Worm (Caenorhabditis elegans): Measurements from ENCODE around the gene idpp-6.

Gene idpp-6

DNA sequence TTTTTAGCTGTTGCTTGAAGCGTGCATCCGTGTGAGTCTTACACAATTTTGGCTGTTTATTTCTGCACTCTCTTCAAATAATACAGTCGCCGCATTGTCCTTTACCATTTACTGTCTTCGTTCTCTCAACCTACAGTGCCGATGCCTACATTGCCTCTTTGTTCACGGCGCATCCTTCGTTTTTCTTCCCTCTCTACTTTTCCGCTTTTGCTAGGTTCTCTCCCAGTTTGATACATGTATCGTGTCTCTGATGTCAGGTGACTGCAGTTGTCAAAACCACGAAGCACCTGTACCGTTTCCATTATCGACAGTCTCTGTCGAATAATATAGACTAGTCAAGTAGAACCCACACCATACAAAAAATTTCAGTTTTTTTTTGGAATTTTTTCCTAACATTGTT lies 25.7 kb downstream of the idpp-6 start (continued):
- TF ChIP-seq sup-37 (GFP tag; optimal IDR thresholded peaks at IDR 0.05) (no peak), lin-15B (tag; optimal IDR thresholded peaks at IDR 0.05) (no peak), nhr-19 (GFP tag; conservative IDR thresholded peaks at IDR 0.05) (peak; percentile 35), elt-2 (tag; optimal IDR thresholded peaks at IDR 0.05) (peak; percentile 37), dsc-1 (tag; optimal IDR thresholded peaks at IDR 0.05) (no peak), ets-5 (GFP tag; IDR thresholded peaks at IDR 0.05) (no peak), nhr-84 (tag; optimal IDR thresholded peaks at IDR 0.05) (no peak), Y116A8C.19 (tag; optimal IDR thresholded peaks at IDR 0.05; ENCODE audit: borderline replicate concordance) (no peak), ceh-82 (tag; optimal IDR thresholded peaks at IDR 0.05) (no peak), alr-1 (tag; optimal IDR thresholded peaks at IDR 0.05; ENCODE audit: borderline replicate concordance) (no peak), zip-4 (GFP tag; optimal IDR thresholded peaks at IDR 0.05) (no peak), blmp-1 (tag; optimal IDR thresholded peaks at IDR 0.05) (peak; percentile 75), unc-86 (tag; optimal IDR thresholded peaks at IDR 0.05) (no peak), hpl-2 (GFP tag; optimal IDR thresholded peaks at IDR 0.05) (peak; percentile 34), skn-1 (tag; optimal IDR thresholded peaks at IDR 0.05) (no peak), unc-98 (GFP tag; IDR thresholded peaks at IDR 0.05) (no peak), irx-1 (tag; optimal IDR thresholded peaks at IDR 0.05) (no peak), egl-13 (tag; optimal IDR thresholded peaks at IDR 0.05) (no peak), nhr-85 (tag) (no peak), nhr-71 (tag; optimal IDR thresholded peaks at IDR 0.05) (peak; percentile 49), sox-4 (tag; optimal IDR thresholded peaks at IDR 0.05) (no peak), hlh-17 (GFP tag; optimal IDR thresholded peaks at IDR 0.05; ENCODE audit: borderline replicate concordance) (no peak), lsy-2 (tag; optimal IDR thresholded peaks at IDR 0.05) (peak in 1 of 2 experiments; percentile 27), lin-39 (tag; optimal IDR thresholded peaks at IDR 0.05) (no peak), nhr-28 (tag; optimal IDR thresholded peaks at IDR 0.05) (no peak), lir-3 (tag; optimal IDR thresholded peaks at IDR 0.05; ENCODE audit: poor library complexity) (no peak), lin-35 (GFP tag; optimal IDR thresholded peaks at IDR 0.05) (peak in 1 of 2 experiments; percentile 81), grh-1 (GFP tag; IDR thresholded peaks at IDR 0.05) (peak; percentile 39), fos-1 (tag; optimal IDR thresholded peaks at IDR 0.05) (no peak), xbp-1 (tag; optimal IDR thresholded peaks at IDR 0.05) (peak; percentile 16)

DNA sequence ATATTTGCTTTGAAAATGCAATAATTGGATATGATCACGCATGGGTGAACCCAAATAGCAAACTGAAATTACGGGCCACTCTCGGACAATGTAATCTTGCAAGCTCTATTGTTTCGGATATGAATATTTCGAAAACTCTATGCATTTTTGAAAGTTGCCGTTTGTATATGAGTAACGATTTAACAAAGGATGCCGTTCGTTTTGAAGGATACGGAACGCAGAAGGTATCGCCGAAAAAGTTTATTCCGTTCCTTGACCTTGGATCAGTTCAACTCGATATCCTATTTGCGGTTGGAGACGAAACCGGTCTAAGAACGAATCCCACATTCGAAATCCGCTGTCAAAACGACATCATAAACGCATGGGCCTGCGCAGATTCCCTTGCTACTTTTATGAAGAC lies 30.1 kb downstream of the idpp-6 start:
- TF ChIP-seq blmp-1 (tag; optimal IDR thresholded peaks at IDR 0.05) (no peak), mab-9 (GFP tag; IDR thresholded peaks at IDR 0.05) (no peak), nhr-11 (tag; optimal IDR thresholded peaks at IDR 0.05) (no peak), ztf-11 (tag; optimal IDR thresholded peaks at IDR 0.05) (no peak), rnt-1 (tag; optimal IDR thresholded peaks at IDR 0.05) (no peak), sox-4 (tag; optimal IDR thresholded peaks at IDR 0.05) (no peak), lin-15B (tag; optimal IDR thresholded peaks at IDR 0.05) (no peak), nhr-20 (tag; optimal IDR thresholded peaks at IDR 0.05) (no peak), nhr-85 (tag) (no peak), grh-1 (GFP tag; IDR thresholded peaks at IDR 0.05) (no peak)

DNA sequence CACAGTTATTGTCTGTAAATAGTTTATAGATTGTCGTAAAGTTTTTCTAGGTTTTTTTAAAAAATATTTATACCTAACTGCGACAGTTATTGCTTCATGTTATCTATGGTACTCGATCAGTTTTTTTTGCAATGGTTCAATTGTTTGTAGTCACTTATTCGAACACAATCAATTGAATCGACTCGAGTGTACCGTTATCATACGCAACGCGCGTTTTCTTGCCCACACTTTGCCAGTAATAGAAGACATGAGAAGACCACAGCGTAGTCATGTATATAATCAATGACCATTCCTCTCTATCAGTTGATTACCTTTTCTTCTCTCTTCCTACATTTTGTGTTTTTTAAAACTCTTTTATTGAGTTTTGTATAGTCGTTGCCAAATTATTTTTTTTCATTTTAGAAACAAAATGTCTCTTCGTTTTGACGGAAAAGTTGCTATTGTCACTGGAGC lies 35.1 kb downstream of the idpp-6 start, which contains the start of gene dhs-28:
Gene dhs-28 (plus strand): TSS at position 403 of the 453 bp plus-strand sequence.
- TF ChIP-seq isw-1 (GFP tag; IDR thresholded peaks at IDR 0.05): no peak
- no peak for TF ChIP-seq egl-27 (tag; optimal IDR thresholded peaks at IDR 0.05)
- peak; percentile 57 for TF ChIP-seq nhr-20 (tag; optimal IDR thresholded peaks at IDR 0.05)
- no peak for TF ChIP-seq C34B4.2 (tag; optimal IDR thresholded peaks at IDR 0.05)
- peak; percentile 21 for TF ChIP-seq snu-23 (GFP tag; optimal IDR thresholded peaks at IDR 0.05)
- peak; percentile 11 for TF ChIP-seq ama-1 (optimal IDR thresholded peaks at IDR 0.05)
- TF ChIP-seq hlh-17 (GFP tag; optimal IDR thresholded peaks at IDR 0.05; ENCODE audit: borderline replicate concordance): no peak
- no peak for TF ChIP-seq nhr-76 (tag; optimal IDR thresholded peaks at IDR 0.05)
- TF ChIP-seq nhr-19 (GFP tag; conservative IDR thresholded peaks at IDR 0.05): peak; percentile 30
- no peak for TF ChIP-seq C16A3.4 (tag; optimal IDR thresholded peaks at IDR 0.05)
- TF ChIP-seq lin-13 (GFP tag; optimal IDR thresholded peaks at IDR 0.05): no peak
- TF ChIP-seq tlp-1 (tag; optimal IDR thresholded peaks at IDR 0.05): no peak
- no peak for TF ChIP-seq swsn-7 (tag; optimal IDR thresholded peaks at IDR 0.05)
- no peak for TF ChIP-seq lin-15B (tag; optimal IDR thresholded peaks at IDR 0.05)
- peak in 3 of 6 experiments; percentile 17 to 71 (median 39) for TF ChIP-seq elt-3 (tag; optimal IDR thresholded peaks at IDR 0.05)
- peak; percentile 63 for TF ChIP-seq elt-2 (tag; optimal IDR thresholded peaks at IDR 0.05)
- TF ChIP-seq snpc-4 (tag; optimal IDR thresholded peaks at IDR 0.05): no peak
- no peak for TF ChIP-seq unc-98 (GFP tag; IDR thresholded peaks at IDR 0.05)
- TF ChIP-seq irx-1 (tag; optimal IDR thresholded peaks at IDR 0.05): no peak
- TF ChIP-seq lin-14 (GFP tag; optimal IDR thresholded peaks at IDR 0.05): peak; percentile 18
- no peak for TF ChIP-seq nhr-237 (tag; optimal IDR thresholded peaks at IDR 0.05)
- TF ChIP-seq zag-1 (tag; optimal IDR thresholded peaks at IDR 0.05): no peak
- TF ChIP-seq ztf-11 (tag; optimal IDR thresholded peaks at IDR 0.05): no peak
